Worm (Caenorhabditis elegans) whole organism, dauer: ENCODE measurements around the gene F53F8.7.

Source experiments
- unc-62 ChIP-seq: sonication (generic microtip); optimal IDR thresholded peaks from 2 replicates; lab custom pipeline; 2017; ENCODE audit warnings: missing biosample characterization, missing genetic modification reagents, missing genetic modification characterization

The F53F8.7 gene

ce11 chrV:20698266-20698665 is at the start of gene F53F8.7:
Gene F53F8.7, minus strand, starts transcription at chrV:20698366.
- TF ChIP-seq unc-62 (GFP tag; lab: Kevin White, UChicago) = no peak

ce11 chrV:20747964-20748363 is 49.8 kb upstream of the F53F8.7 start:
- TF ChIP-seq unc-62 (GFP tag; lab: Kevin White, UChicago) = no peak

ce11 chrV:20746805-20747204 is 48.6 kb upstream of the F53F8.7 start:
- TF ChIP-seq unc-62 (GFP tag; lab: Kevin White, UChicago) = no peak

ce11 chrV:20745278-20745677 is 47.1 kb upstream of the F53F8.7 start:
- TF ChIP-seq unc-62 (GFP tag; lab: Kevin White, UChicago) = no peak

- no peak for TF ChIP-seq unc-62 (GFP tag; lab: Kevin White, UChicago)
These were observed 46.2 kb upstream of the F53F8.7 start, which contains the start of gene dnj-25 for ce11 chrV:20744290-20744837. Gene dnj-25, minus strand, starts transcription at chrV:20744346.

- TF ChIP-seq unc-62 (GFP tag; lab: Kevin White, UChicago) = no peak
These were observed 41.2 kb upstream of the F53F8.7 start for ce11 chrV:20739387-20739786.

ce11 chrV:20734658-20735057 is 36.5 kb upstream of the F53F8.7 start, which contains the start of gene srxa-6:
Gene srxa-6, plus strand, starts transcription at chrV:20734958.
- no peak for TF ChIP-seq unc-62 (GFP tag; lab: Kevin White, UChicago)

- TF ChIP-seq unc-62 (GFP tag; lab: Kevin White, UChicago) = no peak
These were observed 33.6 kb upstream of the F53F8.7 start, which contains the start of gene srxa-1 for ce11 chrV:20731787-20732186. Gene srxa-1, plus strand, starts transcription at chrV:20732087.

- TF ChIP-seq unc-62 (GFP tag; lab: Kevin White, UChicago) = no peak
These were observed 30.7 kb upstream of the F53F8.7 start, which contains the start of gene ipla-3 for ce11 chrV:20728763-20729350. Gene ipla-3, minus strand, starts transcription at chrV:20729272.

- no peak for TF ChIP-seq unc-62 (GFP tag; lab: Kevin White, UChicago)
These were observed 29.3 kb upstream of the F53F8.7 start for ce11 chrV:20727458-20727857.

- TF ChIP-seq unc-62 (GFP tag; lab: Kevin White, UChicago) = no peak
These were observed 24.3 kb upstream of the F53F8.7 start for ce11 chrV:20722447-20722846.

- no peak for TF ChIP-seq unc-62 (GFP tag; lab: Kevin White, UChicago)
These were observed 23.8 kb upstream of the F53F8.7 start, which contains the start of gene Y44A6C.2 for ce11 chrV:20721934-20722333. Gene Y44A6C.2, plus strand, starts transcription at chrV:20722234.

ce11 chrV:20716830-20717441 is 18.8 kb upstream of the F53F8.7 start:
- TF ChIP-seq unc-62 (GFP tag; lab: Kevin White, UChicago) = no peak

- no peak for TF ChIP-seq unc-62 (GFP tag; lab: Kevin White, UChicago)
These were observed 18.1 kb upstream of the F53F8.7 start for ce11 chrV:20716267-20716666.

- TF ChIP-seq unc-62 (GFP tag; lab: Kevin White, UChicago) = no peak
These were observed 16.3 kb upstream of the F53F8.7 start for ce11 chrV:20714503-20714902.

ce11 chrV:20713620-20714019 is 15.5 kb upstream of the F53F8.7 start, which contains the start of gene Y44A6C.1:
Gene Y44A6C.1, plus strand, starts transcription at chrV:20713920.
- no peak for TF ChIP-seq unc-62 (GFP tag; lab: Kevin White, UChicago)

- no peak for TF ChIP-seq unc-62 (GFP tag; lab: Kevin White, UChicago)
These were observed 14.8 kb upstream of the F53F8.7 start for ce11 chrV:20712994-20713326.
